2 fruit fly cellular contexts compared by ENCODE assay signal in the genomic region with DNA sequence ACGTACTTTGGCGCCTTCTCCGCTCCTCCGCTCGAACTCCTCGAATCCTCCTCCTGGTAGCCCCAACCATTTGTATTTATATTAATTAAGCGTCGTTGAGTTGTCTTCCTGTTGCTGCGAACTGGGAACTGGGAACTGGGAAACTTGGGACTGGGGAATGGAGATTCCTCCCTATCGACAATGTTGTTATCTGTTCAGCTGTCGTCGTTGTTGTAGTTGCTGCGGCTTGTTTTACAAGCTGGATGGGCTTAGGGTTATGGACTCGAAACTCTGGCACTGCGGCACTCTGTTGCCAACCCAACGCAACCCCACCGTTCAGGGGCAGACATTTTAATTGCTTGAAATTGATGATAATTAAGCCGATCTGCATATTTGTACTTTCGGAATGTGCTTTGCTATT.
A peak's percentile ranks its signal among the peaks of the same experiment; 100 is the strongest.
TF ChIP-seq lines count a peak whose summit lies in the region.

No protein-coding gene starts in this region.

- no peak for TF ChIP-seq CTCF in whole organism, embryonic (GFP tag; optimal IDR thresholded peaks at IDR 0.05; lab: Kevin White, UChicago)

TF ChIP-seq in whole organism, embryonic, 481 proteins besides CTCF, POLR2A, EP300 and RAD21:
- TF ChIP-seq CG13775 (GFP tag; optimal IDR thresholded peaks at IDR 0.05; lab: Kevin White, UChicago) (no peak), sens (GFP tag; lab: Kevin White, UChicago) (peak; percentile 53), scrt (GFP tag; optimal IDR thresholded peaks at IDR 0.05; lab: Kevin White, UChicago) (peak; percentile 54), sd (tag; optimal IDR thresholded peaks at IDR 0.05; lab: Kevin White, UChicago) (peak; percentile 37), crol (GFP tag; IDR thresholded peaks at IDR 0.05; lab: Robert Waterston, UW) (0 out of 2 replicates have a peak, but pooled peaks have one; percentile 8), nerfin-2 (GFP tag; IDR thresholded peaks at IDR 0.05; lab: Robert Waterston, UW; ENCODE audit: partially characterized antibody) (no peak)

TF ChIP-seq in whole organism, prepupa, 60 proteins besides CTCF, POLR2A, EP300 and RAD21:
- TF ChIP-seq dsx (GFP tag; optimal IDR thresholded peaks at IDR 0.05; lab: Kevin White, UChicago; ENCODE audit: poor library complexity, severe bottlenecking) (peak; percentile 72), Blimp-1 (GFP tag; optimal IDR thresholded peaks at IDR 0.05; lab: Kevin White, UChicago) (no peak), topi (GFP tag; optimal IDR thresholded peaks at IDR 0.05; lab: Kevin White, UChicago) (no peak), CG16779 (tag; optimal IDR thresholded peaks at IDR 0.05; lab: Kevin White, UChicago) (no peak), CG11902 (GFP tag; optimal IDR thresholded peaks at IDR 0.05; lab: Kevin White, UChicago) (no peak), svp (GFP tag; lab: Kevin White, UChicago) (peak; percentile 63)
TF ChIP-seq in whole organism, prepupa: peak in this region for 2.
